Fruit fly (Drosophila melanogaster) whole organism, embryonic: Measurements from ENCODE around the gene mad2.

ENCODE experiments used
- ATbp ChIP-seq: fragments of 200-800 bp; sonication (Bioruptor generic); optimal IDR thresholded peaks from 2 replicates; lab custom pipeline; 2017; ENCODE audit warnings: missing biosample characterization, mild to moderate bottlenecking, missing genetic modification characterization, missing genetic modification reagents
- B-H1 ChIP-seq: fragments of 200-800 bp; sonication (Bioruptor generic); IDR thresholded peaks from 3 replicates; pipeline ENCODE4 v1.3.6; 2022; ENCODE audit warnings: missing biosample characterization, missing genetic modification characterization
- Blimp-1 ChIP-seq: fragments of 200-800 bp; sonication (Bioruptor generic); optimal IDR thresholded peaks from 3 replicates; lab custom pipeline; 2018; ENCODE audit warnings: missing biosample characterization, missing genetic modification characterization, mild to moderate bottlenecking, moderate library complexity, missing genetic modification reagents
- Bteb2 ChIP-seq: fragments of 200-800 bp; sonication (Bioruptor generic); optimal IDR thresholded peaks from 2 replicates; lab custom pipeline; 2016; ENCODE audit warnings: missing biosample characterization, missing genetic modification characterization
- CG10366 ChIP-seq: fragments of 200-800 bp; sonication (Bioruptor generic); IDR thresholded peaks from 2 replicates; pipeline ENCODE4 v1.3.6; 2022; ENCODE audit warnings: missing biosample characterization, missing genetic modification characterization
- CG11085 ChIP-seq: fragments of 200-800 bp; sonication (Bioruptor generic); IDR thresholded peaks from 2 replicates; pipeline ENCODE4 v1.3.6; 2022; ENCODE audit warnings: missing biosample characterization, missing genetic modification characterization
- CG11093 ChIP-seq: fragments of 200-800 bp; sonication (Bioruptor generic); IDR thresholded peaks from 3 replicates; pipeline ENCODE4 v1.3.6; 2022; ENCODE audit warnings: missing biosample characterization, missing genetic modification characterization
- CG11398 ChIP-seq: fragments of 200-800 bp; sonication (Bioruptor generic); optimal IDR thresholded peaks from 2 replicates; lab custom pipeline; 2016; ENCODE audit warnings: missing biosample characterization, missing genetic modification characterization
- CG12104 ChIP-seq: fragments of 200-800 bp; sonication (Bioruptor generic); optimal IDR thresholded peaks from 3 replicates; lab custom pipeline; 2016; ENCODE audit warnings: missing biosample characterization, missing genetic modification characterization
- CG1529 ChIP-seq: fragments of 200-800 bp; sonication (Bioruptor generic); optimal IDR thresholded peaks from 3 replicates; lab custom pipeline; 2018; ENCODE audit warnings: missing biosample characterization, missing genetic modification characterization
- CG18262 ChIP-seq: fragments of 200-800 bp; optimal IDR thresholded peaks from 3 replicates; lab custom pipeline; 2019; ENCODE audit warnings: missing biosample characterization, mild to moderate bottlenecking, missing genetic modification characterization, moderate library complexity
- CG2202 ChIP-seq: fragments of 200-800 bp; sonication (Bioruptor generic); optimal IDR thresholded peaks from 2 replicates; lab custom pipeline; 2018; ENCODE audit warnings: missing biosample characterization, mild to moderate bottlenecking, missing genetic modification characterization
- CG2678 ChIP-seq: fragments of 200-800 bp; sonication (Bioruptor generic); optimal IDR thresholded peaks from 3 replicates; lab custom pipeline; 2019; ENCODE audit warnings: missing biosample characterization, mild to moderate bottlenecking, missing genetic modification characterization, moderate library complexity
- CG30403 ChIP-seq: fragments of 200-800 bp; sonication (Bioruptor generic); optimal IDR thresholded peaks from 3 replicates; lab custom pipeline; 2016; ENCODE audit warnings: missing biosample characterization, missing genetic modification characterization
- CG32767 ChIP-seq: fragments of 200-800 bp; sonication (Bioruptor generic); IDR thresholded peaks from 2 replicates; pipeline ENCODE4 v1.3.6; 2022; ENCODE audit warnings: missing biosample characterization, missing genetic modification characterization
- CG42726 ChIP-seq: fragments of 200-800 bp; sonication (Bioruptor generic); IDR thresholded peaks from 2 replicates; pipeline ENCODE4 v1.3.6; 2022; ENCODE audit warnings: missing biosample characterization, missing genetic modification characterization; ENCODE audit not compliant: partially characterized antibody
- CG4328 ChIP-seq: fragments of 200-800 bp; sonication (Bioruptor generic); optimal IDR thresholded peaks from 3 replicates; lab custom pipeline; 2017; ENCODE audit warnings: missing biosample characterization, missing genetic modification reagents, missing genetic modification characterization
- CG4404 ChIP-seq: fragments of 200-800 bp; sonication (Bioruptor generic); IDR thresholded peaks from 2 replicates; pipeline ENCODE4 v1.3.6; 2022; ENCODE audit warnings: missing biosample characterization, missing genetic modification characterization
- Dbx ChIP-seq: fragments of 200-800 bp; sonication (Bioruptor generic); IDR thresholded peaks from 3 replicates; pipeline ENCODE4 v1.3.6; 2022; ENCODE audit warnings: missing biosample characterization, missing genetic modification characterization
- Dek ChIP-seq: fragments of 200-800 bp; sonication (Bioruptor generic); optimal IDR thresholded peaks from 3 replicates; lab custom pipeline; 2019; ENCODE audit warnings: missing biosample characterization, mild to moderate bottlenecking, missing genetic modification characterization, moderate library complexity
- Dip2 ChIP-seq: fragments of 200-800 bp; sonication (Bioruptor generic); IDR thresholded peaks from 2 replicates; pipeline ENCODE4 v1.3.6; 2022; ENCODE audit warnings: missing biosample characterization, missing genetic modification characterization
- Fer2 ChIP-seq: fragments of 200-800 bp; sonication (Bioruptor generic); optimal IDR thresholded peaks from 2 replicates; lab custom pipeline; 2018; ENCODE audit warnings: missing biosample characterization, mild to moderate bottlenecking, missing genetic modification characterization, moderate library complexity
- Gsc ChIP-seq: fragments of 200-800 bp; sonication (Bioruptor generic); IDR thresholded peaks from 2 replicates; pipeline ENCODE4 v1.3.6; 2022; ENCODE audit warnings: missing biosample characterization, missing genetic modification characterization
- Hand ChIP-seq: fragments of 200-800 bp; sonication (Bioruptor generic); optimal IDR thresholded peaks from 2 replicates; lab custom pipeline; 2017; ENCODE audit warnings: mild to moderate bottlenecking, missing biosample characterization, missing genetic modification reagents, missing genetic modification characterization
- HmgZ ChIP-seq: fragments of 200-800 bp; sonication (Bioruptor generic); optimal IDR thresholded peaks from 2 replicates; lab custom pipeline; 2018; ENCODE audit warnings: missing biosample characterization, mild to moderate bottlenecking, missing genetic modification characterization
- Lhr ChIP-seq: fragments of 200-800 bp; sonication (Bioruptor generic); optimal IDR thresholded peaks from 3 replicates; lab custom pipeline; 2017; ENCODE audit warnings: mild to moderate bottlenecking, missing biosample characterization, missing genetic modification reagents, missing genetic modification characterization
- Pdp1 ChIP-seq, 2 experiments: fragments of 200-800 bp; sonication (Bioruptor generic); optimal IDR thresholded peaks; 3 replicates each; lab custom pipeline; 2016; ENCODE audit warnings: missing biosample characterization in 2 of 2, missing genetic modification characterization in 2 of 2, mild to moderate bottlenecking in 1 of 2, moderate library complexity in 1 of 2
- Rfx ChIP-seq: fragments of 200-800 bp; sonication (Bioruptor generic); IDR thresholded peaks from 2 replicates; pipeline ENCODE4 v1.3.6; 2022; ENCODE audit warnings: missing biosample characterization, missing genetic modification characterization
- Sry-δ ChIP-seq: fragments of 200-800 bp; sonication (Bioruptor generic); optimal IDR thresholded peaks from 2 replicates; lab custom pipeline; 2016; ENCODE audit warnings: missing biosample characterization, missing genetic modification characterization
- ac ChIP-seq: fragments of 200-800 bp; sonication (Bioruptor generic); optimal IDR thresholded peaks from 3 replicates; lab custom pipeline; 2017; ENCODE audit warnings: missing biosample characterization, mild to moderate bottlenecking, missing genetic modification characterization
- chn ChIP-seq: fragments of 200-800 bp; sonication (Bioruptor generic); optimal IDR thresholded peaks from 2 replicates; lab custom pipeline; 2016; ENCODE audit warnings: missing biosample characterization, missing genetic modification characterization
- dimm ChIP-seq: fragments of 200-800 bp; sonication (Bioruptor generic); IDR thresholded peaks from 2 replicates; pipeline ENCODE4 v1.3.6; 2022; ENCODE audit warnings: missing biosample characterization, missing genetic modification characterization
- dmrt99B ChIP-seq: fragments of 200-800 bp; sonication (Bioruptor generic); optimal IDR thresholded peaks from 2 replicates; lab custom pipeline; 2018; ENCODE audit warnings: missing biosample characterization, mild to moderate bottlenecking, missing genetic modification characterization, moderate library complexity
- eve ChIP-seq, 2 experiments: fragments of >200 bp; optimal IDR thresholded peaks; 2 replicates each; lab custom pipeline; 2017; ENCODE audit warnings: missing biosample characterization in 2 of 2, missing genetic modification characterization in 2 of 2
- fd96Cb ChIP-seq: fragments of 200-800 bp; sonication (Bioruptor generic); optimal IDR thresholded peaks from 2 replicates; lab custom pipeline; 2018; ENCODE audit warnings: missing biosample characterization, mild to moderate bottlenecking, missing genetic modification characterization, moderate library complexity
- ftz-f1 ChIP-seq: fragments of 200-800 bp; sonication (Bioruptor generic); optimal IDR thresholded peaks from 2 replicates; lab custom pipeline; 2016; ENCODE audit warnings: missing biosample characterization, missing genetic modification characterization
- inv ChIP-seq: fragments of 200-800 bp; sonication (Bioruptor generic); IDR thresholded peaks from 2 replicates; pipeline ENCODE4 v1.3.6; 2022; ENCODE audit warnings: missing biosample characterization, missing genetic modification characterization; ENCODE audit not compliant: partially characterized antibody
- mirr ChIP-seq: fragments of 200-800 bp; sonication (Bioruptor generic); optimal IDR thresholded peaks from 3 replicates; lab custom pipeline; 2018; ENCODE audit warnings: missing biosample characterization, mild to moderate bottlenecking, missing genetic modification characterization
- nmo ChIP-seq: fragments of 200-800 bp; sonication (Bioruptor generic); optimal IDR thresholded peaks from 2 replicates; lab custom pipeline; 2018; ENCODE audit warnings: missing biosample characterization, mild to moderate bottlenecking, missing genetic modification characterization, moderate library complexity
- otp ChIP-seq: fragments of 200-800 bp; sonication (Bioruptor generic); IDR thresholded peaks from 3 replicates; pipeline ENCODE4, ENCODE4 v1.3.6; 2022; ENCODE audit warnings: missing biosample characterization, missing genetic modification characterization
- p53 ChIP-seq: fragments of 200-800 bp; sonication (Bioruptor generic); optimal IDR thresholded peaks from 2 replicates; lab custom pipeline; 2016; ENCODE audit warnings: missing biosample characterization, missing genetic modification characterization
- pan ChIP-seq, 4 experiments: fragments of >200 bp in 3 of 4; fragments of 200-800 bp in 1 of 4; sonication (Bioruptor generic) in 1 of 4; optimal IDR thresholded peaks in 3 of 4; IDR thresholded peaks in 1 of 4; 2 replicates each; pipeline versions ENCODE4 v1.3.6 to Lab custom; 2017 to 2022; ENCODE audit warnings: missing biosample characterization in 2 of 4, missing genetic modification characterization in 2 of 4, mixed read lengths in 1 of 4
- pho ChIP-seq: fragments of 200-800 bp; sonication (Bioruptor generic); optimal IDR thresholded peaks from 2 replicates; lab custom pipeline; 2016; ENCODE audit warnings: missing biosample characterization, missing genetic modification characterization
- phol ChIP-seq: fragments of 200-800 bp; sonication (Bioruptor generic); optimal IDR thresholded peaks from 3 replicates; lab custom pipeline; 2018; ENCODE audit warnings: missing biosample characterization, mild to moderate bottlenecking, missing genetic modification characterization, moderate library complexity
- slp2 ChIP-seq: fragments of 200-800 bp; sonication (Bioruptor generic); optimal IDR thresholded peaks from 2 replicates; lab custom pipeline; 2016; ENCODE audit warnings: missing biosample characterization, missing genetic modification characterization
- sr ChIP-seq: fragments of 200-800 bp; sonication (Bioruptor generic); IDR thresholded peaks from 3 replicates; pipeline ENCODE4 v1.3.6; 2022; ENCODE audit warnings: missing biosample characterization, missing genetic modification characterization
- tio ChIP-seq: fragments of 200-800 bp; sonication (Bioruptor generic); optimal IDR thresholded peaks from 2 replicates; lab custom pipeline; 2017; ENCODE audit warnings: missing biosample characterization, missing genetic modification characterization, inconsistent platforms
- tna ChIP-seq: fragments of 200-800 bp; sonication (Bioruptor generic); IDR thresholded peaks from 2 replicates; pipeline ENCODE4 v1.3.6; 2022; ENCODE audit warnings: missing biosample characterization, missing genetic modification characterization; ENCODE audit not compliant: partially characterized antibody
- usp ChIP-seq: fragments of >200 bp; optimal IDR thresholded peaks from 2 replicates; lab custom pipeline; 2017; ENCODE audit warnings: missing biosample characterization, missing genetic modification characterization
- zfh2 ChIP-seq: fragments of 200-800 bp; sonication (Bioruptor generic); optimal IDR thresholded peaks from 2 replicates; lab custom pipeline; 2016; ENCODE audit warnings: missing biosample characterization, missing genetic modification characterization

The mad2 gene

DNA sequence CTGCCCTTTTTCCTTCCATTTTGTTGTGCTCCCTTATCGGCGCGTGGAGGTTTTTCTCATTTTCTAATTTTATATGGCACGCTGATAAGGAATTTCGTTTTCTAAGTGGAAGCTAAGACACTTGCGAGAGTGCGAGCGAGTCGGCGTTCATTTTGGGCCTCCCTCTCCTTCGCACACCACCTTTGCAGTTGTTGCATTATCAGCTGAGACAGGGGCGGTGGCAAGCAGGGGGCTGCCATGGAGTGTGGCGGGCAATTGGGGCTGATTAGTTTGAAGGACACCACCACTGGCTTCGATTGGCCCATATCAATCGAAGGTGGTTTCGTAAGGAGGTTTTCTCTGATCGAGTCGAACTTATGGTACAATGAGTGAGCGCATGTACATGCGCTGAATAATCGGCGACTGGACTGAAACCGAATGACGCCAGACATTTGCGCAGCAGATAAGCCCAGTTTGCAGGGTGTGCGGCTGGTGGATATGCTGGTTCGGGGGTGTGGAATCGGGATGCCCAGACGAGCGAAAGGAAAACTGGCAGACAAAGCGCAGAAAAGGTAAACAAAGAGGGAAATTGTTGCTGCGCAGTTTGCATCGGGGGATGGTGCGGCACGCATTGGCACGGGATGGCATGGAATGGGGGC lies 3.1 kb downstream of the mad2 start (continued):
- TF ChIP-seq phol (no peak), Pdp1 (GFP tag; optimal IDR thresholded peaks at IDR 0.05; lab: Kevin White, UChicago) (peak in 1 of 2 experiments; percentile 63), B-H1 (GFP tag; lab: Robert Waterston, UW) (no peak), ATbp (no peak), dmrt99B (no peak), CG4404 (GFP tag; lab: Robert Waterston, UW) (no peak), Blimp-1 (GFP tag; lab: Kevin White, UChicago) (no peak), CG30403 (GFP tag; lab: Kevin White, UChicago) (no peak), Hand (no peak), CG12104 (GFP tag; lab: Kevin White, UChicago) (no peak), chn (GFP tag; lab: Kevin White, UChicago) (no peak), Rfx (GFP tag; lab: Robert Waterston, UW) (no peak), Dbx (GFP tag; lab: Robert Waterston, UW) (peak; percentile 43; the same call in 1 of the 3 replicates), CG18262 (tag; lab: Kevin White, UChicago) (no peak), otp (GFP tag; lab: Robert Waterston, UW) (no peak), dimm (no peak), p53 (GFP tag; lab: Kevin White, UChicago) (no peak), Sry-δ (GFP tag; lab: Kevin White, UChicago) (no peak), CG11085 (no peak), CG2202 (no peak), ftz-f1 (GFP tag; lab: Kevin White, UChicago) (peak; percentile 93), fd96Cb (tag; lab: Kevin White, UChicago) (no peak), pan (optimal IDR thresholded peaks at IDR 0.05; lab: Kevin White, UChicago) (no peak), pan (GFP tag; optimal IDR thresholded peaks at IDR 0.05 in 1 of 2, IDR thresholded peaks at IDR 0.05 in 1 of 2) (no peak), nmo (GFP tag; lab: Kevin White, UChicago) (no peak), CG4328 (GFP tag; lab: Kevin White, UChicago) (no peak), slp2 (no peak), CG11398 (no peak), CG10366 (GFP tag; lab: Robert Waterston, UW) (no peak), usp (GFP tag; lab: Kevin White, UChicago) (no peak), inv (GFP tag; lab: Robert Waterston, UW) (no peak), CG11093 (GFP tag; lab: Robert Waterston, UW) (no peak), Bteb2 (GFP tag; lab: Kevin White, UChicago) (no peak), Dek (tag; lab: Kevin White, UChicago) (no peak), sr (GFP tag; lab: Robert Waterston, UW) (no peak), CG42726 (GFP tag; lab: Robert Waterston, UW) (no peak), pho (GFP tag; lab: Kevin White, UChicago) (no peak), tna (GFP tag; lab: Robert Waterston, UW) (0 out of 2 replicates have a peak, but pooled peaks have one; percentile 45), Fer2 (tag; lab: Kevin White, UChicago) (no peak), zfh2 (GFP tag; lab: Kevin White, UChicago) (no peak), Lhr (GFP tag; lab: Kevin White, UChicago) (no peak), CG32767 (GFP tag; lab: Robert Waterston, UW) (no peak), Gsc (GFP tag; lab: Robert Waterston, UW) (no peak), ac (GFP tag; lab: Kevin White, UChicago) (no peak), mirr (GFP tag; lab: Kevin White, UChicago) (peak; percentile 71), eve (GFP tag; optimal IDR thresholded peaks at IDR 0.05; lab: Kevin White, UChicago) (no peak), HmgZ (tag; lab: Kevin White, UChicago) (peak; percentile 29), tio (GFP tag; lab: Kevin White, UChicago) (no peak), Dip2 (GFP tag; lab: Robert Waterston, UW) (no peak), CG1529 (GFP tag; lab: Kevin White, UChicago) (no peak), CG2678 (tag; lab: Kevin White, UChicago) (no peak)
